2 fruit fly cellular contexts compared by ENCODE assay signal in the genomic region with DNA sequence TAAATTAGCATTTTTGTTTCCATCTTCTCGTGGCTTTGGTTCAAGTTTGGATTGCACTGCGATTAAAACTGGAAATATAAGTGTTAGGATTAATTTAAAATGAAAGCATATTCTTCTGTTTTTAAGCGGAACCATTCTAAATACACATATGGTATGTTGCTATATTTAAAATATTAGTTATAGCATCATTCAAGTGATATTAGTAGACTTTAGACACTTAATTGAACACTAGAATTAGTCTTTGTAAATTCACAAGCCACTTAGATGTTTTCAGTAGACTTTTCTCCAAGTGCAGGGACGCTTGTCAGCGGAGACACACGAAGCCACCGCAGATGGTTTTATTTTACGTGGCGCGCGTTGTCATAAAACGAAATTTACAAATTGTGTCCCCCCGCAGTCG.
TF ChIP-seq lines count a peak whose summit lies in the region.

No protein-coding gene starts in this region.

TF ChIP-seq in whole organism, embryonic, 481 proteins besides CTCF, POLR2A, EP300 and RAD21 (continued from another document and continues in another):
- TF ChIP-seq MTF-1 (GFP tag; optimal IDR thresholded peaks at IDR 0.05; lab: Kevin White, UChicago; ENCODE audit: borderline replicate concordance) (no peak), CrebB (tag; optimal IDR thresholded peaks at IDR 0.05; lab: Kevin White, UChicago) (no peak), CG12942 (GFP tag; optimal IDR thresholded peaks at IDR 0.05; lab: Kevin White, UChicago) (no peak), sc (optimal IDR thresholded peaks at IDR 0.05; lab: Kevin White, UChicago) (no peak), sc (GFP tag; optimal IDR thresholded peaks at IDR 0.05; lab: Kevin White, UChicago) (no peak), Dref (GFP tag; IDR thresholded peaks at IDR 0.05; lab: Robert Waterston, UW) (no peak), Ets97D (GFP tag; optimal IDR thresholded peaks at IDR 0.05; lab: Kevin White, UChicago) (no peak), CG10565 (GFP tag; optimal IDR thresholded peaks at IDR 0.05; lab: Kevin White, UChicago) (no peak), HLH3B (GFP tag; IDR thresholded peaks at IDR 0.05; lab: Robert Waterston, UW) (peak; percentile 47; the same call in 1 of the 2 replicates), CG7271 (tag; optimal IDR thresholded peaks at IDR 0.05; lab: Kevin White, UChicago) (no peak), lilli (GFP tag; optimal IDR thresholded peaks at IDR 0.05; lab: Kevin White, UChicago) (no peak), az2 (GFP tag; optimal IDR thresholded peaks at IDR 0.05; lab: Kevin White, UChicago) (peak; percentile 2), yki (optimal IDR thresholded peaks at IDR 0.05; lab: Kevin White, UChicago) (no peak), slp2 (GFP tag; optimal IDR thresholded peaks at IDR 0.05; lab: Kevin White, UChicago) (peak; percentile 12), Dll (GFP tag; IDR thresholded peaks at IDR 0.05; lab: Robert Waterston, UW; ENCODE audit: partially characterized antibody) (no peak), dysf (GFP tag; IDR thresholded peaks at IDR 0.05; lab: Robert Waterston, UW) (peak; percentile 60; the same call in 2 of the 3 replicates), bigmax (GFP tag; optimal IDR thresholded peaks at IDR 0.05; lab: Kevin White, UChicago) (no peak), CG2712 (tag; optimal IDR thresholded peaks at IDR 0.05; lab: Kevin White, UChicago) (peak; percentile 57), CG31224 (GFP tag; IDR thresholded peaks at IDR 0.05; lab: Robert Waterston, UW) (0 out of 2 replicates have a peak, but pooled peaks have one; percentile 28), Lim3 (GFP tag; IDR thresholded peaks at IDR 0.05; lab: Robert Waterston, UW) (no peak), fd102C (GFP tag; optimal IDR thresholded peaks at IDR 0.05; lab: Kevin White, UChicago) (no peak), B-H1 (GFP tag; IDR thresholded peaks at IDR 0.05; lab: Robert Waterston, UW) (no peak), CG11560 (tag; IDR thresholded peaks at IDR 0.05; lab: Robert Waterston, UW) (no peak), CG12769 (tag; optimal IDR thresholded peaks at IDR 0.05; lab: Kevin White, UChicago) (no peak), Gsc (GFP tag; IDR thresholded peaks at IDR 0.05; lab: Robert Waterston, UW) (no peak), fu2 (GFP tag; optimal IDR thresholded peaks at IDR 0.05; lab: Kevin White, UChicago) (no peak), CG13123 (GFP tag; optimal IDR thresholded peaks at IDR 0.05; lab: Kevin White, UChicago) (no peak), Dek (tag; optimal IDR thresholded peaks at IDR 0.05; lab: Kevin White, UChicago) (no peak), CG17385 (GFP tag; optimal IDR thresholded peaks at IDR 0.05; lab: Kevin White, UChicago) (peak; percentile 37), Aef1 (GFP tag; IDR thresholded peaks at IDR 0.05; lab: Robert Waterston, UW) (no peak), HmgZ (tag; optimal IDR thresholded peaks at IDR 0.05; lab: Kevin White, UChicago) (no peak), CG4854 (GFP tag; optimal IDR thresholded peaks at IDR 0.05; lab: Kevin White, UChicago) (no peak), bab2 (GFP tag; optimal IDR thresholded peaks at IDR 0.05; lab: Kevin White, UChicago) (no peak), wdn (GFP tag; IDR thresholded peaks at IDR 0.05; lab: Robert Waterston, UW) (no peak), scrt (GFP tag; optimal IDR thresholded peaks at IDR 0.05; lab: Kevin White, UChicago) (no peak), CG2116 (GFP tag; optimal IDR thresholded peaks at IDR 0.05; lab: Kevin White, UChicago) (no peak), CG2199 (GFP tag; IDR thresholded peaks at IDR 0.05; lab: Robert Waterston, UW) (no peak), CG6654 (GFP tag; optimal IDR thresholded peaks at IDR 0.05; lab: Kevin White, UChicago) (no peak), dm (GFP tag; optimal IDR thresholded peaks at IDR 0.05; lab: Kevin White, UChicago) (no peak), CG2889 (GFP tag; IDR thresholded peaks at IDR 0.05; lab: Robert Waterston, UW) (no peak), CG4730 (GFP tag; IDR thresholded peaks at IDR 0.05; lab: Robert Waterston, UW) (no peak), ase (GFP tag; IDR thresholded peaks at IDR 0.05; lab: Robert Waterston, UW) (no peak), CG17568 (GFP tag; optimal IDR thresholded peaks at IDR 0.05; lab: Kevin White, UChicago) (no peak), Fer3 (tag; optimal IDR thresholded peaks at IDR 0.05; lab: Kevin White, UChicago) (no peak), sna (GFP tag; IDR thresholded peaks at IDR 0.05; lab: Robert Waterston, UW; ENCODE audit: partially characterized antibody) (no peak), vnd (GFP tag; IDR thresholded peaks at IDR 0.05; lab: Robert Waterston, UW; ENCODE audit: partially characterized antibody) (no peak), CG6272 (GFP tag; IDR thresholded peaks at IDR 0.05; lab: Robert Waterston, UW) (no peak), zen (tag; optimal IDR thresholded peaks at IDR 0.05; lab: Kevin White, UChicago) (no peak), CG9932 (GFP tag; IDR thresholded peaks at IDR 0.05; lab: Robert Waterston, UW) (peak; percentile 54), btn (GFP tag; optimal IDR thresholded peaks at IDR 0.05; lab: Kevin White, UChicago) (no peak), CG4617 (GFP tag; optimal IDR thresholded peaks at IDR 0.05; lab: Kevin White, UChicago; ENCODE audit: borderline replicate concordance) (no peak), jumu (GFP tag; optimal IDR thresholded peaks at IDR 0.05; lab: Kevin White, UChicago) (peak; percentile 31), CG1603 (tag; optimal IDR thresholded peaks at IDR 0.05; lab: Kevin White, UChicago) (peak; percentile 26), CG8924 (tag; optimal IDR thresholded peaks at IDR 0.05; lab: Kevin White, UChicago) (peak; percentile 44), CG3065 (GFP tag; optimal IDR thresholded peaks at IDR 0.05; lab: Kevin White, UChicago) (no peak), CG7987 (GFP tag; optimal IDR thresholded peaks at IDR 0.05; lab: Kevin White, UChicago) (no peak), al (GFP tag; IDR thresholded peaks at IDR 0.05; lab: Robert Waterston, UW) (peak; percentile 42; the same call in 1 of the 2 replicates), CG15601 (tag; optimal IDR thresholded peaks at IDR 0.05; lab: Kevin White, UChicago) (no peak), danr (GFP tag; IDR thresholded peaks at IDR 0.05; lab: Robert Waterston, UW) (no peak), cato (GFP tag; optimal IDR thresholded peaks at IDR 0.05; lab: Kevin White, UChicago; ENCODE audit: borderline replicate concordance) (no peak), exex (tag; optimal IDR thresholded peaks at IDR 0.05; lab: Kevin White, UChicago) (no peak), emc (GFP tag; optimal IDR thresholded peaks at IDR 0.05; lab: Kevin White, UChicago) (no peak), Rx (GFP tag; IDR thresholded peaks at IDR 0.05; lab: Robert Waterston, UW) (no peak), lov (optimal IDR thresholded peaks at IDR 0.05; lab: Kevin White, UChicago) (no peak), lov (GFP tag; IDR thresholded peaks at IDR 0.05; lab: Robert Waterston, UW) (no peak), abd-A (tag; optimal IDR thresholded peaks at IDR 0.05; lab: Kevin White, UChicago) (peak; percentile 12)

TF ChIP-seq in whole organism, prepupa, 60 proteins besides CTCF, POLR2A, EP300 and RAD21 (continued from another document):
- TF ChIP-seq Ets96B (tag; optimal IDR thresholded peaks at IDR 0.05; lab: Kevin White, UChicago) (no peak), CG6792 (GFP tag; optimal IDR thresholded peaks at IDR 0.05; lab: Kevin White, UChicago) (peak; percentile 24), lz (GFP tag; optimal IDR thresholded peaks at IDR 0.05; lab: Kevin White, UChicago) (peak; percentile 32), Hr38 (GFP tag; optimal IDR thresholded peaks at IDR 0.05; lab: Kevin White, UChicago) (no peak), acj6 (GFP tag; optimal IDR thresholded peaks at IDR 0.05; lab: Kevin White, UChicago) (peak; percentile 26), CG11762 (GFP tag; optimal IDR thresholded peaks at IDR 0.05; lab: Kevin White, UChicago; ENCODE audit: insufficient read depth) (no peak), dsx (GFP tag; optimal IDR thresholded peaks at IDR 0.05; lab: Kevin White, UChicago; ENCODE audit: poor library complexity, severe bottlenecking) (no peak), fkh (GFP tag; optimal IDR thresholded peaks at IDR 0.05; lab: Kevin White, UChicago) (no peak), OdsH (GFP tag; optimal IDR thresholded peaks at IDR 0.05; lab: Kevin White, UChicago) (peak; percentile 28), CG31627 (GFP tag; optimal IDR thresholded peaks at IDR 0.05; lab: Kevin White, UChicago) (peak; percentile 38), Ets21C (GFP tag; optimal IDR thresholded peaks at IDR 0.05; lab: Kevin White, UChicago) (peak; percentile 48), svp (GFP tag; lab: Kevin White, UChicago) (peak; percentile 79), pdm3 (GFP tag; optimal IDR thresholded peaks at IDR 0.05; lab: Kevin White, UChicago) (peak; percentile 31), CG4318 (GFP tag; optimal IDR thresholded peaks at IDR 0.05; lab: Kevin White, UChicago) (no peak), CG3032 (tag; optimal IDR thresholded peaks at IDR 0.05; lab: Kevin White, UChicago) (no peak), Sox15 (GFP tag; optimal IDR thresholded peaks at IDR 0.05; lab: Kevin White, UChicago) (no peak), CG6854 (GFP tag; optimal IDR thresholded peaks at IDR 0.05; lab: Kevin White, UChicago) (no peak)
